Worm (Caenorhabditis elegans) whole organism, early embryonic: ENCODE results near the gene srab-4.

Experiments used
- B0310.2 ChIP-seq: sonication (generic microtip); optimal IDR thresholded peaks from 2 replicates; lab custom pipeline; 2016; ENCODE audit warnings: mild to moderate bottlenecking, missing genetic modification characterization, missing compliant biosample characterization
- F13C5.2 ChIP-seq: sonication (generic microtip); optimal IDR thresholded peaks from 2 replicates; lab custom pipeline; 2017; ENCODE audit warnings: mild to moderate bottlenecking, missing genetic modification characterization, inconsistent platforms, missing compliant biosample characterization
- aly-1 ChIP-seq: sonication (generic microtip); optimal IDR thresholded peaks from 2 replicates; lab custom pipeline; 2016; ENCODE audit warnings: missing genetic modification characterization, missing compliant biosample characterization
- ama-1 ChIP-seq: fragments of 150-350 bp; optimal IDR thresholded peaks from 2 replicates; lab custom pipeline; 2014
- ceh-13 ChIP-seq: fragments of 200-800 bp; sonication (Bioruptor generic); optimal IDR thresholded peaks from 2 replicates; lab custom pipeline; 2018; ENCODE audit warnings: mild to moderate bottlenecking, missing genetic modification characterization, missing compliant biosample characterization
- ceh-36 ChIP-seq: sonication (generic microtip); optimal IDR thresholded peaks from 2 replicates; lab custom pipeline; 2016; ENCODE audit warnings: missing genetic modification characterization, inconsistent platforms, missing compliant biosample characterization
- ets-7 ChIP-seq: sonication (generic microtip); optimal IDR thresholded peaks from 2 replicates; lab custom pipeline; 2016; ENCODE audit warnings: missing genotype, missing genetic modification characterization, missing compliant biosample characterization
- flt-1 ChIP-seq: fragments of 200-800 bp; sonication (Bioruptor generic); IDR thresholded peaks from 2 replicates; pipeline ENCODE4 v1.3.6; 2022; ENCODE audit warnings: missing genetic modification characterization, missing compliant biosample characterization
- hmbx-1 ChIP-seq: sonication (generic microtip); optimal IDR thresholded peaks from 2 replicates; lab custom pipeline; 2016; ENCODE audit warnings: mild to moderate bottlenecking, missing genetic modification characterization, missing compliant biosample characterization
- hmg-4 ChIP-seq: fragments of 200-800 bp; sonication (Bioruptor generic); optimal IDR thresholded peaks from 2 replicates; lab custom pipeline; 2018; ENCODE audit warnings: mild to moderate bottlenecking, missing genetic modification characterization, missing compliant biosample characterization
- hnd-1 ChIP-seq: sonication (generic microtip); optimal IDR thresholded peaks from 2 replicates; lab custom pipeline; 2016; ENCODE audit warnings: missing genetic modification characterization, missing compliant biosample characterization
- pes-1 ChIP-seq: fragments of 200-800 bp; sonication (Bioruptor generic); IDR thresholded peaks from 2 replicates; pipeline ENCODE4 v1.3.6; 2022; ENCODE audit warnings: missing genetic modification reagents, missing genetic modification characterization, missing compliant biosample characterization
- scrt-1 ChIP-seq: fragments of 200-800 bp; sonication (Bioruptor generic); IDR thresholded peaks from 2 replicates; pipeline ENCODE4 v1.3.6; 2022; ENCODE audit warnings: missing genetic modification characterization, missing compliant biosample characterization
- sea-1 ChIP-seq: fragments of 200-800 bp; sonication (Bioruptor generic); conservative IDR thresholded peaks from 2 replicates; pipeline ENCODE4 v1.3.6; 2022; ENCODE audit warnings: missing genetic modification characterization, missing compliant biosample characterization
- tbx-11 ChIP-seq: fragments of 200-800 bp; sonication (Bioruptor generic); IDR thresholded peaks from 2 replicates; pipeline ENCODE4 v1.3.6; 2022; ENCODE audit warnings: missing genetic modification characterization, missing compliant biosample characterization
- tbx-37 ChIP-seq: fragments of 200-800 bp; sonication (Bioruptor generic); conservative IDR thresholded peaks from 2 replicates; pipeline ENCODE4 v1.3.6; 2022; ENCODE audit warnings: missing genetic modification reagents, missing genetic modification characterization, missing compliant biosample characterization
- tra-4 ChIP-seq: sonication (generic microtip); optimal IDR thresholded peaks from 2 replicates; lab custom pipeline; 2017; ENCODE audit warnings: missing genetic modification characterization, missing compliant biosample characterization

Gene srab-4

ce11 chrV:7017059-7017458 is 13.1 kb downstream of the srab-4 start, which contains the start of gene srsx-32:
Gene srsx-32, plus strand, starts transcription at chrV:7017359.
- TF ChIP-seq ceh-36 (tag; lab: Kevin White, UChicago) (no peak), hmg-4 (GFP tag; lab: Kevin White, UChicago) (no peak), ceh-13 (GFP tag; lab: Kevin White, UChicago) (no peak), pes-1 (no peak), ets-7 (tag; lab: Kevin White, UChicago) (no peak)

- TF ChIP-seq hnd-1 (tag; lab: Kevin White, UChicago) = no peak
- TF ChIP-seq tbx-11 (GFP tag; lab: Robert Waterston, UW) = no peak
- TF ChIP-seq hmg-4 (GFP tag; lab: Kevin White, UChicago) = no peak
- TF ChIP-seq flt-1 = no peak
- TF ChIP-seq pes-1 = no peak
- TF ChIP-seq ceh-13 (GFP tag; lab: Kevin White, UChicago) = no peak
- no peak for TF ChIP-seq ceh-36 (tag; lab: Kevin White, UChicago)
- TF ChIP-seq B0310.2 (tag; lab: Kevin White, UChicago) = no peak
- TF ChIP-seq tbx-37 = no peak
- TF ChIP-seq ama-1 = no peak
- no peak for TF ChIP-seq F13C5.2 (tag; lab: Kevin White, UChicago)
- TF ChIP-seq ets-7 (tag; lab: Kevin White, UChicago) = no peak
- no peak for TF ChIP-seq tra-4 (tag; lab: Kevin White, UChicago)
Observed at ce11 chrV:7021772-7022171, 17.8 kb downstream of the srab-4 start, which contains the start of gene F20A1.4. Gene F20A1.4, minus strand, starts transcription at chrV:7021872.

- TF ChIP-seq ceh-13 (GFP tag; lab: Kevin White, UChicago) = no peak
- TF ChIP-seq F13C5.2 (tag; lab: Kevin White, UChicago) = no peak
- TF ChIP-seq ets-7 (tag; lab: Kevin White, UChicago) = no peak
- no peak for TF ChIP-seq sea-1 (GFP tag; lab: Robert Waterston, UW)
- no peak for TF ChIP-seq tra-4 (tag; lab: Kevin White, UChicago)
- TF ChIP-seq hnd-1 (tag; lab: Kevin White, UChicago) = no peak
- TF ChIP-seq tbx-37 = no peak
- no peak for TF ChIP-seq B0310.2 (tag; lab: Kevin White, UChicago)
- TF ChIP-seq tbx-11 (GFP tag; lab: Robert Waterston, UW) = no peak
- no peak for TF ChIP-seq aly-1 (tag; lab: Kevin White, UChicago)
Observed at ce11 chrV:7022981-7023380, 19.0 kb downstream of the srab-4 start.

ce11 chrV:7027055-7027454 is 23.1 kb downstream of the srab-4 start, which contains the start of gene F20A1.6:
Gene F20A1.6, minus strand, starts transcription at chrV:7027155.
- TF ChIP-seq scrt-1 (no peak), ceh-13 (GFP tag; lab: Kevin White, UChicago) (no peak), tbx-37 (no peak), hmbx-1 (tag; lab: Kevin White, UChicago) (no peak), tbx-11 (GFP tag; lab: Robert Waterston, UW) (no peak), pes-1 (no peak), hmg-4 (GFP tag; lab: Kevin White, UChicago) (no peak), ama-1 (no peak), hnd-1 (tag; lab: Kevin White, UChicago) (no peak), aly-1 (tag; lab: Kevin White, UChicago) (no peak)

ce11 chrV:7036475-7036874 is 32.5 kb downstream of the srab-4 start, which contains the start of gene twk-11:
Gene twk-11, minus strand, starts transcription at chrV:7036575.
- TF ChIP-seq pes-1 (no peak), sea-1 (GFP tag; lab: Robert Waterston, UW) (no peak), scrt-1 (no peak), ama-1 (no peak), tbx-11 (GFP tag; lab: Robert Waterston, UW) (no peak), tbx-37 (no peak), hmbx-1 (tag; lab: Kevin White, UChicago) (no peak), ceh-13 (GFP tag; lab: Kevin White, UChicago) (no peak), flt-1 (no peak), ceh-36 (tag; lab: Kevin White, UChicago) (no peak), hnd-1 (tag; lab: Kevin White, UChicago) (no peak), ets-7 (tag; lab: Kevin White, UChicago) (no peak), hmg-4 (GFP tag; lab: Kevin White, UChicago) (no peak), B0310.2 (tag; lab: Kevin White, UChicago) (no peak), tra-4 (tag; lab: Kevin White, UChicago) (no peak), aly-1 (tag; lab: Kevin White, UChicago) (no peak), F13C5.2 (tag; lab: Kevin White, UChicago) (no peak)

ce11 chrV:7046005-7046404 is 42.1 kb downstream of the srab-4 start, which contains the start of gene F20A1.2:
Gene F20A1.2, plus strand, starts transcription at chrV:7046305.
- TF ChIP-seq ama-1 = no peak
- TF ChIP-seq hmbx-1 (tag; lab: Kevin White, UChicago) = no peak
- no peak for TF ChIP-seq hmg-4 (GFP tag; lab: Kevin White, UChicago)
- TF ChIP-seq ets-7 (tag; lab: Kevin White, UChicago) = no peak

ce11 chrV:7047512-7047911 is 43.6 kb downstream of the srab-4 start, which contains the start of gene F20A1.8:
Gene F20A1.8, minus strand, starts transcription at chrV:7047612.
- TF ChIP-seq B0310.2 (tag; lab: Kevin White, UChicago) = no peak

- TF ChIP-seq ceh-36 (tag; lab: Kevin White, UChicago) (no peak), sea-1 (GFP tag; lab: Robert Waterston, UW) (no peak), aly-1 (tag; lab: Kevin White, UChicago) (no peak), ets-7 (tag; lab: Kevin White, UChicago) (no peak), tra-4 (tag; lab: Kevin White, UChicago) (no peak), ama-1 (no peak), hmg-4 (GFP tag; lab: Kevin White, UChicago) (no peak), pes-1 (no peak), scrt-1 (no peak), tbx-11 (GFP tag; lab: Robert Waterston, UW) (no peak), F13C5.2 (tag; lab: Kevin White, UChicago) (no peak)
Observed at ce11 chrV:7050153-7050552, 46.2 kb downstream of the srab-4 start.
